Fruit fly (Drosophila melanogaster): Measurements from ENCODE around the gene HisRS.

Gene HisRS

dm6 chrX:18517415-18517814 lies 2.2 kb downstream of the HisRS start (continued):
- no peak for TF ChIP-seq caup (GFP tag; optimal IDR thresholded peaks at IDR 0.05; ENCODE audit: severe bottlenecking)
- TF ChIP-seq tap (tag; optimal IDR thresholded peaks at IDR 0.05), result no peak
- TF ChIP-seq slbo (GFP tag; IDR thresholded peaks at IDR 0.05), result peak; percentile 39
- TF ChIP-seq dmrt99B (tag; optimal IDR thresholded peaks at IDR 0.05), result peak; percentile 37
- TF ChIP-seq CTCF (GFP tag; optimal IDR thresholded peaks at IDR 0.05), result peak; percentile 96
- no peak for TF ChIP-seq Dp (GFP tag; optimal IDR thresholded peaks at IDR 0.05)
- no peak for TF ChIP-seq CG16815 (GFP tag; optimal IDR thresholded peaks at IDR 0.05)
- TF ChIP-seq CG32532 (GFP tag; IDR thresholded peaks at IDR 0.05), result peak; percentile 18; the same call in 1 of the 2 replicates
- peak; percentile 21 for TF ChIP-seq CG1602 (GFP tag; optimal IDR thresholded peaks at IDR 0.05)
- TF ChIP-seq ems (GFP tag; optimal IDR thresholded peaks at IDR 0.05), result no peak
- no peak for TF ChIP-seq CG2889 (GFP tag; IDR thresholded peaks at IDR 0.05)
- 0 out of 2 replicates have a peak, but pooled peaks have one; percentile 11 for TF ChIP-seq NFAT (GFP tag; IDR thresholded peaks at IDR 0.05)
- TF ChIP-seq jigr1 (GFP tag; IDR thresholded peaks at IDR 0.05), result no peak
- TF ChIP-seq CG3995 (GFP tag; optimal IDR thresholded peaks at IDR 0.05), result no peak
- TF ChIP-seq CG7357 (GFP tag; IDR thresholded peaks at IDR 0.05), result no peak
- no peak for TF ChIP-seq Jarid2 (GFP tag; optimal IDR thresholded peaks at IDR 0.05)
- TF ChIP-seq MESR4 (GFP tag; optimal IDR thresholded peaks at IDR 0.05), result no peak
- no peak for TF ChIP-seq CG15479 (GFP tag; optimal IDR thresholded peaks at IDR 0.05)
- TF ChIP-seq odd (GFP tag; optimal IDR thresholded peaks at IDR 0.05), result no peak
- peak; percentile 59 for TF ChIP-seq CG42726 (GFP tag; IDR thresholded peaks at IDR 0.05; ENCODE audit: partially characterized antibody)
- no peak for TF ChIP-seq CG31365 (tag; optimal IDR thresholded peaks at IDR 0.05)
- TF ChIP-seq esg (GFP tag; conservative IDR thresholded peaks at IDR 0.05), result no peak
- TF ChIP-seq CG10274 (GFP tag; optimal IDR thresholded peaks at IDR 0.05), result no peak
- TF ChIP-seq croc (GFP tag; conservative IDR thresholded peaks at IDR 0.05), result 0 out of 3 replicates have a peak, but pooled peaks have one; percentile 16
- TF ChIP-seq dysf (GFP tag; IDR thresholded peaks at IDR 0.05), result peak; percentile 48; the same call in 1 of the 3 replicates
- no peak for TF ChIP-seq CG14860 (GFP tag; IDR thresholded peaks at IDR 0.05; ENCODE audit: partially characterized antibody)
- TF ChIP-seq NK7.1 (GFP tag; optimal IDR thresholded peaks at IDR 0.05), result no peak
- TF ChIP-seq Vsx1 (GFP tag; optimal IDR thresholded peaks at IDR 0.05), result no peak
- TF ChIP-seq sqz (GFP tag; optimal IDR thresholded peaks at IDR 0.05), result peak; percentile 81
- TF ChIP-seq Atf6 (GFP tag; IDR thresholded peaks at IDR 0.05), result no peak
- no peak for TF ChIP-seq gt (GFP tag; IDR thresholded peaks at IDR 0.05)
- no peak for TF ChIP-seq yki (optimal IDR thresholded peaks at IDR 0.05)
- TF ChIP-seq en (GFP tag; optimal IDR thresholded peaks at IDR 0.05), result no peak
- TF ChIP-seq crol (GFP tag; IDR thresholded peaks at IDR 0.05), result no peak
- no peak for TF ChIP-seq CG12104 (GFP tag; optimal IDR thresholded peaks at IDR 0.05)
- peak; percentile 10 for TF ChIP-seq CG10979 (tag; optimal IDR thresholded peaks at IDR 0.05)
- TF ChIP-seq MBD-R2 (GFP tag; IDR thresholded peaks at IDR 0.05), result peak; percentile 22; the same call in 1 of the 2 replicates
- no peak for TF ChIP-seq CG11085 (GFP tag; IDR thresholded peaks at IDR 0.05)
- TF ChIP-seq CG10431 (GFP tag; optimal IDR thresholded peaks at IDR 0.05), result peak; percentile 55
- no peak for TF ChIP-seq H2.0 (GFP tag; IDR thresholded peaks at IDR 0.05)
- no peak for TF ChIP-seq repo (GFP tag; optimal IDR thresholded peaks at IDR 0.05)
- TF ChIP-seq PHDP (tag; optimal IDR thresholded peaks at IDR 0.05), result no peak
- TF ChIP-seq Side (GFP tag; optimal IDR thresholded peaks at IDR 0.05), result no peak
- no peak for TF ChIP-seq shn (GFP tag; optimal IDR thresholded peaks at IDR 0.05)
- no peak for TF ChIP-seq fd3F (GFP tag; optimal IDR thresholded peaks at IDR 0.05)
- TF ChIP-seq Lim3 (GFP tag; IDR thresholded peaks at IDR 0.05), result no peak
- no peak for TF ChIP-seq toy (GFP tag; IDR thresholded peaks at IDR 0.05)
- no peak for TF ChIP-seq trh (GFP tag; optimal IDR thresholded peaks at IDR 0.05)
- TF ChIP-seq tin (GFP tag; optimal IDR thresholded peaks at IDR 0.05), result peak; percentile 29
- TF ChIP-seq CG10321 (GFP tag; IDR thresholded peaks at IDR 0.05), result no peak
- TF ChIP-seq hb (GFP tag; IDR thresholded peaks at IDR 0.05; ENCODE audit: partially characterized antibody), result no peak
- no peak for TF ChIP-seq Neu2 (GFP tag; optimal IDR thresholded peaks at IDR 0.05; ENCODE audit: borderline replicate concordance)
- no peak for TF ChIP-seq unc-4 (GFP tag; IDR thresholded peaks at IDR 0.05; ENCODE audit: partially characterized antibody)
